Worm (Caenorhabditis elegans): Measurements from ENCODE around the gene dnj-14.

- TF ChIP-seq unc-62 (GFP tag; optimal IDR thresholded peaks at IDR 0.05), result no peak
- peak in 5 of 6 experiments; percentile 55 to 81 (median 61) for TF ChIP-seq elt-3 (tag; optimal IDR thresholded peaks at IDR 0.05)
- no peak for TF ChIP-seq aly-2 (tag; optimal IDR thresholded peaks at IDR 0.05)
- TF ChIP-seq jun-1 (tag; optimal IDR thresholded peaks at IDR 0.05), result no peak
- no peak for TF ChIP-seq tlp-1 (tag; optimal IDR thresholded peaks at IDR 0.05)
Measured at ce11 chrX:4662964-4663684, 48.4 kb downstream of the dnj-14 start.
